Worm (Caenorhabditis elegans) whole organism, L4 larva: ENCODE data around the gene Y66H1A.5.
A peak's percentile ranks its signal among the peaks of the same experiment; 100 is the strongest.
"Not testable (repeated sequence)": the region's sequence is repeated elsewhere in the genome, so short reads cannot be mapped to it uniquely, and the experiment has no call there.

Experiments
- D1046.2 ChIP-seq: fragments of 200-800 bp; sonication (Bioruptor generic); IDR thresholded peaks from 2 replicates; pipeline ENCODE4 v1.3.6; 2022; ENCODE audit warnings: missing genetic modification characterization, missing compliant biosample characterization
- F10B5.3 ChIP-seq: sonication (generic microtip); optimal IDR thresholded peaks from 2 replicates; lab custom pipeline; 2016; ENCODE audit warnings: mild to moderate bottlenecking, missing genetic modification characterization, missing compliant biosample characterization
- F37D6.2 ChIP-seq: sonication (generic microtip); optimal IDR thresholded peaks from 2 replicates; lab custom pipeline; 2016; ENCODE audit warnings: mild to moderate bottlenecking, missing genetic modification characterization, missing compliant biosample characterization
- R02D3.7 ChIP-seq: fragments of 150-350 bp; sonication (generic microtip); optimal IDR thresholded peaks from 3 replicates; lab custom pipeline; 2014; ENCODE audit warnings: missing biosample characterization, missing genetic modification characterization
- T26A8.4 ChIP-seq: fragments of 200-800 bp; sonication (Bioruptor generic); IDR thresholded peaks from 2 replicates; pipeline ENCODE4 v1.3.6; 2022; ENCODE audit warnings: missing genetic modification characterization, missing compliant biosample characterization
- Y5F2A.4 ChIP-seq: fragments of 200-800 bp; sonication (Bioruptor generic); optimal IDR thresholded peaks from 2 replicates; lab custom pipeline; 2018; ENCODE audit warnings: mild to moderate bottlenecking, missing genetic modification characterization, missing compliant biosample characterization
- aha-1 ChIP-seq: fragments of 150-350 bp; peaks from one replicate; lab custom pipeline; 2014; ENCODE audit warnings: missing biosample characterization, missing genetic modification characterization
- attf-4 ChIP-seq: sonication (generic microtip); optimal IDR thresholded peaks from 3 replicates; lab custom pipeline; 2017; ENCODE audit warnings: missing biosample characterization, missing genetic modification characterization
- ceh-20 ChIP-seq: fragments of 200-800 bp; sonication (Bioruptor generic); IDR thresholded peaks from 2 replicates; pipeline ENCODE4 v1.3.6; 2022; ENCODE audit warnings: missing genetic modification reagents, missing genetic modification characterization, missing compliant biosample characterization
- ces-1 ChIP-seq: fragments of 150-350 bp; sonication (generic microtip); optimal IDR thresholded peaks from 4 replicates; lab custom pipeline; 2014; ENCODE audit warnings: missing biosample characterization, missing genetic modification reagents, missing genetic modification characterization
- cey-2 ChIP-seq: sonication (generic microtip); optimal IDR thresholded peaks from 3 replicates; lab custom pipeline; 2017; ENCODE audit warnings: missing genetic modification characterization, mild to moderate bottlenecking, missing compliant biosample characterization, antibody characterized with exemption, borderline replicate concordance; ENCODE audit not compliant: insufficient read depth
- daf-12 ChIP-seq: fragments of 150-350 bp; optimal IDR thresholded peaks from 2 replicates; lab custom pipeline; 2014; ENCODE audit warnings: missing biosample characterization, missing genetic modification reagents, missing genetic modification characterization
- daf-16 ChIP-seq, 3 experiments: sonication (generic microtip); optimal IDR thresholded peaks; 2 replicates each; lab custom pipeline; 2016 to 2017; ENCODE audit warnings: missing genetic modification characterization in 3 of 3, missing genetic modification reagents in 3 of 3, mild to moderate bottlenecking in 2 of 3, missing compliant biosample characterization in 2 of 3, missing biosample characterization in 1 of 3, moderate library complexity in 1 of 3
- dmd-6 ChIP-seq: fragments of 200-800 bp; sonication (Bioruptor generic); IDR thresholded peaks from 2 replicates; pipeline ENCODE4 v1.3.6; 2022; ENCODE audit warnings: missing genetic modification reagents, missing genetic modification characterization, missing compliant biosample characterization
- dpl-1 ChIP-seq: fragments of 150-350 bp; optimal IDR thresholded peaks from 2 replicates; lab custom pipeline; 2014; ENCODE audit warnings: missing biosample characterization, missing genetic modification reagents, missing genetic modification characterization
- dve-1 ChIP-seq: sonication (generic microtip); optimal IDR thresholded peaks from 2 replicates; lab custom pipeline; 2017; ENCODE audit warnings: antibody characterized with exemption, mild to moderate bottlenecking, missing genetic modification characterization, missing compliant biosample characterization; ENCODE audit not compliant: insufficient read depth
- egl-27 ChIP-seq: sonication (generic microtip); optimal IDR thresholded peaks from 3 replicates; lab custom pipeline; 2017; ENCODE audit warnings: missing biosample characterization, missing genetic modification reagents, missing genetic modification characterization
- gei-8 ChIP-seq: fragments of 200-800 bp; sonication (Bioruptor generic); optimal IDR thresholded peaks from 2 replicates; lab custom pipeline; 2018; ENCODE audit warnings: mild to moderate bottlenecking, missing genetic modification characterization, missing compliant biosample characterization
- hlh-11 ChIP-seq: fragments of 200-800 bp; sonication (Bioruptor generic); optimal IDR thresholded peaks from 2 replicates; lab custom pipeline; 2018; ENCODE audit warnings: mild to moderate bottlenecking, missing genetic modification characterization, missing compliant biosample characterization
- lim-7 ChIP-seq: fragments of 200-800 bp; sonication (Bioruptor generic); IDR thresholded peaks from 2 replicates; pipeline ENCODE4 v1.3.6; 2022; ENCODE audit warnings: missing genetic modification characterization, missing compliant biosample characterization
- lin-29 ChIP-seq: fragments of 200-800 bp; sonication (Bioruptor generic); IDR thresholded peaks from 2 replicates; pipeline ENCODE4 v1.3.6; 2022; ENCODE audit warnings: missing genetic modification reagents, missing genetic modification characterization, missing compliant biosample characterization
- lin-38 ChIP-seq: fragments of 200-800 bp; sonication (Bioruptor generic); IDR thresholded peaks from 2 replicates; pipeline ENCODE4 v1.3.6; 2022; ENCODE audit warnings: missing genetic modification reagents, missing genetic modification characterization, missing compliant biosample characterization
- lin-39 ChIP-seq: fragments of 150-350 bp; optimal IDR thresholded peaks from 2 replicates; lab custom pipeline; 2014; ENCODE audit warnings: missing biosample characterization, missing genetic modification reagents, missing genetic modification characterization
- lir-3 ChIP-seq: sonication (generic microtip); optimal IDR thresholded peaks from 2 replicates; lab custom pipeline; 2016; ENCODE audit warnings: mild to moderate bottlenecking, missing genetic modification characterization, missing compliant biosample characterization
- madf-5 ChIP-seq, 2 experiments: fragments of 200-800 bp; sonication (Bioruptor generic); IDR thresholded peaks; 2 replicates each; pipeline ENCODE4 v1.3.6; 2022; ENCODE audit warnings: missing compliant biosample characterization in 2 of 2, missing genetic modification characterization in 2 of 2
- madf-9 ChIP-seq: fragments of 200-800 bp; sonication (Bioruptor generic); conservative IDR thresholded peaks from 2 replicates; pipeline ENCODE4 v1.3.6; 2022; ENCODE audit warnings: missing genetic modification reagents, missing genetic modification characterization, missing compliant biosample characterization
- mdt-29 ChIP-seq: fragments of 200-800 bp; sonication (Bioruptor generic); IDR thresholded peaks from 2 replicates; pipeline ENCODE4 v1.3.6; 2022; ENCODE audit warnings: missing genetic modification reagents, missing genetic modification characterization, missing compliant biosample characterization
- mep-1 ChIP-seq: fragments of 150-350 bp; sonication (generic microtip); optimal IDR thresholded peaks from 3 replicates; lab custom pipeline; 2014; ENCODE audit warnings: missing biosample characterization, missing genetic modification characterization
- mes-2 ChIP-seq: sonication (generic microtip); optimal IDR thresholded peaks from 2 replicates; lab custom pipeline; 2016; ENCODE audit warnings: missing genotype, mild to moderate bottlenecking, missing genetic modification characterization, missing compliant biosample characterization; ENCODE audit not compliant: poor library complexity, severe bottlenecking
- mxl-2 ChIP-seq: fragments of 200-800 bp; sonication (Bioruptor generic); conservative IDR thresholded peaks from 2 replicates; pipeline ENCODE4 v1.3.6; 2022; ENCODE audit warnings: missing genetic modification reagents, missing genetic modification characterization, missing compliant biosample characterization
- mxl-3 ChIP-seq: fragments of 200-800 bp; sonication (Bioruptor generic); optimal IDR thresholded peaks from 2 replicates; lab custom pipeline; 2018; ENCODE audit warnings: mild to moderate bottlenecking, missing genetic modification characterization, missing compliant biosample characterization
- nhr-237 ChIP-seq: sonication (generic microtip); optimal IDR thresholded peaks from 2 replicates; lab custom pipeline; 2017; ENCODE audit warnings: missing biosample characterization, missing genetic modification characterization
- nhr-28 ChIP-seq: fragments of 150-350 bp; optimal IDR thresholded peaks from 2 replicates; lab custom pipeline; 2014; ENCODE audit warnings: missing biosample characterization, missing genetic modification characterization
- nhr-41 ChIP-seq: fragments of 200-800 bp; sonication (Bioruptor generic); IDR thresholded peaks from 2 replicates; pipeline ENCODE4 v1.3.6; 2022; ENCODE audit warnings: missing genetic modification reagents, missing genetic modification characterization, missing compliant biosample characterization
- nhr-77 ChIP-seq: fragments of 150-350 bp; optimal IDR thresholded peaks from 2 replicates; lab custom pipeline; 2014; ENCODE audit warnings: missing biosample characterization, missing genetic modification characterization
- php-3 ChIP-seq: fragments of 200-800 bp; sonication (Bioruptor generic); IDR thresholded peaks from 2 replicates; pipeline ENCODE4 v1.3.6; 2022; ENCODE audit warnings: missing genetic modification reagents, missing genetic modification characterization, missing compliant biosample characterization
- rbr-2 ChIP-seq: sonication (generic microtip); optimal IDR thresholded peaks from 2 replicates; lab custom pipeline; 2016; ENCODE audit warnings: missing genotype, missing genetic modification characterization, missing compliant biosample characterization
- snpc-1.2 ChIP-seq: fragments of 200-800 bp; sonication (Bioruptor generic); IDR thresholded peaks from 2 replicates; pipeline ENCODE4 v1.3.6; 2022; ENCODE audit warnings: missing genetic modification reagents, missing genetic modification characterization, missing compliant biosample characterization
- spr-3 ChIP-seq: fragments of 200-800 bp; sonication (Bioruptor generic); optimal IDR thresholded peaks from 2 replicates; lab custom pipeline; 2018; ENCODE audit warnings: mild to moderate bottlenecking, missing genetic modification characterization, missing compliant biosample characterization
- tag-97 ChIP-seq: fragments of 200-800 bp; sonication (Bioruptor generic); IDR thresholded peaks from 2 replicates; pipeline ENCODE4 v1.3.6; 2022; ENCODE audit warnings: missing genetic modification characterization, missing compliant biosample characterization
- unc-62 ChIP-seq, 3 experiments: fragments of 150-350 bp in 1 of 3; sonication (generic microtip); optimal IDR thresholded peaks in 2 of 3; peaks in 1 of 3; 1 replicate in 1 of 3; 2 replicates in 2 of 3; lab custom pipeline; 2014 to 2017; ENCODE audit warnings: missing biosample characterization in 3 of 3, missing genetic modification characterization in 3 of 3, missing genetic modification reagents in 3 of 3, missing genotype in 1 of 3
- zag-1 ChIP-seq: fragments of 150-350 bp; optimal IDR thresholded peaks from 2 replicates; lab custom pipeline; 2014; ENCODE audit warnings: missing biosample characterization, missing genetic modification characterization
- zfp-2 ChIP-seq: sonication (generic microtip); optimal IDR thresholded peaks from 2 replicates; lab custom pipeline; 2016; ENCODE audit warnings: mild to moderate bottlenecking, missing genetic modification characterization, missing compliant biosample characterization
- zip-11 ChIP-seq: fragments of 200-800 bp; sonication (Bioruptor generic); IDR thresholded peaks from 2 replicates; pipeline ENCODE4 v1.3.6; 2022; ENCODE audit warnings: missing genetic modification characterization, missing compliant biosample characterization

Y66H1A.5 gene

DNA sequence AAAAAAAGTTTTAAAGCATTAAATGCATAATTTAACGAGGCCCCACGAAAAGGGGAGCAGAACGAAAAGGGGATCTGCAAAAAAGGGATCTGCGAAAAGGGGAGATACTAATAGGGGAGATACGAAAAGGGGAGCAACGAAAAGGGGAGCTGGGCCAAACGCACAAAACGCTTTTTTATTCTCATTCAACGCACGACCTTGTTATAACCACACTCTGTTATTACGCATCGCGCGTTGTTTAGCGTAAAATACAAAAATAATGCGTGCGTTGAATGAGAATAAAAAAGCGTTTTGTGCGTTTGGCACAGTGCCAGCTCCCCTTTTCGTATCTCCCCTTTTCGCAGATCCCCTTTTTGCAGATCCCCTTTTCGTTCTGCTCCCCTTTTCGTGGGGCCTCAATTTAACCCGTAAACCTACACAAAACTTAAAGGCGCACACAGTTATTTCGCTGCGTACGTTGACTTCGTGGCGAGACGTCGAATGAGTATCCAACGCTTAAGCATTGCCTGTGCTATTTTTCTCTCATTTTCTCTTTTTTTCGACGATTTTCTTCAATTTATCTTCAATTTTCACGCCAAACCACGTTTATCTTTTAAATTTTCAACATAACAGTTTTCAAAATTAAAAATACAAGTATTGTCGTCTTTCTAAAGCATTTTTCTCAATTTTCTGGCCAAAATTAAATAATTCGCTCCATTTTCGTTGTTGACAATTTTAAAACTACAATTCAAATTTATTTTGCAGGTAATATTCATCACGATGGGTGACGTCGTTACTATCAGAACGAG lies 43.6 kb downstream of the Y66H1A.5 start, which contains the start of gene rps-24 (continued):
- peak; percentile 78 for TF ChIP-seq zfp-2 (tag; lab: Kevin White, UChicago)
- TF ChIP-seq daf-16 (GFP tag; optimal IDR thresholded peaks at IDR 0.05; lab: Kevin White, UChicago) = peak in 1 of 2 experiments; percentile 29
- TF ChIP-seq daf-16 (tag; optimal IDR thresholded peaks at IDR 0.05; lab: Kevin White, UChicago) = peak; percentile 43
- peak in 1 of 2 experiments; percentile 94 for TF ChIP-seq unc-62 (GFP tag; optimal IDR thresholded peaks at IDR 0.05 in 1 of 2; lab: Kevin White, UChicago)
- TF ChIP-seq unc-62 (tag; optimal IDR thresholded peaks at IDR 0.05; lab: Kevin White, UChicago) = not testable (repeated sequence)
- peak; percentile 94 for TF ChIP-seq R02D3.7 (tag; lab: Kevin White, UChicago)
- peak; percentile 70; the same call in 1 of the 2 replicates for TF ChIP-seq lin-29
- peak; percentile 93 for TF ChIP-seq lin-38 (GFP tag; lab: Robert Waterston, UW)
- peak; percentile 97 for TF ChIP-seq ceh-20 (GFP tag; lab: Robert Waterston, UW)
- 0 out of 2 replicates have a peak, but pooled peaks have one; percentile 13 for TF ChIP-seq mxl-2

DNA sequence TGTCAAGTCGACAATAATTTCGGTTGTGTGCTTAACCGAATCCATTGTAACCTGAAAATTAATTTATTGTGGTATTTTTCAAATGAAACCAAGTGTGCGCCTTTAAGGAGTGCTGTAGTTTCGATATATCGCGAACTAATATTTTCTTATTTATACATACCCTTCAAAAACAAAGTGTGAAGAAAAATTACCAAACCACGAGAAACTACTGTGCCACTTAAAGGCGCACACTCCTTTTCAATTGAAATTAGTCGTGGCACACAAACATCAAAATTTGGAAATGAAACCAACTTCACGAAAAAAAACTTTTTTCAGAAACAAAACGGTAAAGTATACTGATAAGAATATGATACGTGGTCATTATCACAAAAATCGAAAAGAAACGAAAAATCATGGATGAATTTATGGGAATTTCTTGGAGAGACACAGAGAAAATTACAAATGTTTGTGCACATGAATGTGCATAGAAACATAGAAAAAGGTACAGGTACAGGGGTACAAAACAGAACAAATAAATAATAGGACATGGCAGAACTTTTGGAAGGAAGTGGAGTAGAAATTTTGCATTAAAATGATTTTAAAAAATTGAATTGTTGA lies 45.7 kb downstream of the Y66H1A.5 start, which contains the start of gene spl-1:
TSS of gene spl-1 (minus strand) at position 51 of the 597 bp plus-strand sequence.
- TF ChIP-seq dmd-6 (GFP tag; lab: Robert Waterston, UW) (peak; percentile 46; the same call in 1 of the 2 replicates), madf-5 (GFP tag; IDR thresholded peaks at IDR 0.05; lab: Robert Waterston, UW) (no peak), mxl-3 (GFP tag; lab: Kevin White, UChicago) (no peak), F10B5.3 (no peak), cey-2 (tag; lab: Kevin White, UChicago) (no peak), zag-1 (tag; lab: Kevin White, UChicago) (no peak), daf-12 (tag; lab: Kevin White, UChicago) (no peak), zfp-2 (tag; lab: Kevin White, UChicago) (no peak), rbr-2 (tag; lab: Kevin White, UChicago) (no peak), attf-4 (tag; lab: Kevin White, UChicago) (no peak), dpl-1 (GFP tag; lab: Kevin White, UChicago) (no peak), mdt-29 (GFP tag; lab: Robert Waterston, UW) (no peak), lin-38 (GFP tag; lab: Robert Waterston, UW) (no peak), nhr-41 (GFP tag; lab: Robert Waterston, UW) (no peak), nhr-28 (tag; lab: Kevin White, UChicago) (peak; percentile 83), mep-1 (tag; lab: Kevin White, UChicago) (no peak), F37D6.2 (tag; lab: Kevin White, UChicago) (no peak), lir-3 (tag; lab: Kevin White, UChicago) (no peak), php-3 (GFP tag; lab: Robert Waterston, UW) (peak; percentile 66; the same call in 1 of the 2 replicates), nhr-237 (tag; lab: Kevin White, UChicago) (no peak), R02D3.7 (tag; lab: Kevin White, UChicago) (no peak), mxl-2 (no peak), gei-8 (GFP tag; lab: Kevin White, UChicago) (no peak), aha-1 (tag; lab: Kevin White, UChicago) (no peak), dve-1 (peak; percentile 47), lin-39 (tag; lab: Kevin White, UChicago) (no peak), egl-27 (tag; lab: Kevin White, UChicago) (no peak), tag-97 (GFP tag; lab: Robert Waterston, UW) (no peak), ces-1 (GFP tag; lab: Kevin White, UChicago) (no peak), zip-11 (GFP tag; lab: Robert Waterston, UW) (no peak), T26A8.4 (no peak), madf-9 (GFP tag; lab: Robert Waterston, UW) (no peak), hlh-11 (tag; lab: Kevin White, UChicago) (peak; percentile 36), snpc-1.2 (GFP tag; lab: Robert Waterston, UW) (no peak), D1046.2 (GFP tag; lab: Robert Waterston, UW) (no peak), mes-2 (tag; lab: Kevin White, UChicago) (no peak), daf-16 (GFP tag; optimal IDR thresholded peaks at IDR 0.05; lab: Kevin White, UChicago) (no peak), daf-16 (tag; optimal IDR thresholded peaks at IDR 0.05; lab: Kevin White, UChicago) (peak; percentile 88), Y5F2A.4 (GFP tag; lab: Kevin White, UChicago) (no peak), spr-3 (GFP tag; lab: Kevin White, UChicago) (no peak), nhr-77 (tag; lab: Kevin White, UChicago) (peak; percentile 68), lim-7 (no peak), lin-29 (no peak)
